Worm (Caenorhabditis elegans) whole organism, mixed stage, embryonic: ENCODE measurements around the gene bath-27.

Experiments
- M03D4.4 ChIP-seq: sonication (generic microtip); optimal IDR thresholded peaks from 2 replicates; lab custom pipeline; 2017; ENCODE audit warnings: mild to moderate bottlenecking, missing genetic modification characterization, missing compliant biosample characterization
- bed-3 ChIP-seq: fragments of 200-800 bp; sonication (Bioruptor generic); optimal IDR thresholded peaks from 3 replicates; lab custom pipeline; 2018; ENCODE audit warnings: mild to moderate bottlenecking, missing genetic modification characterization, moderate library complexity, missing compliant biosample characterization
- ceh-43 ChIP-seq: fragments of 200-800 bp; sonication (Bioruptor generic); optimal IDR thresholded peaks from 2 replicates; lab custom pipeline; 2018; ENCODE audit warnings: mild to moderate bottlenecking, missing genetic modification characterization, moderate library complexity, missing compliant biosample characterization
- ceh-83 ChIP-seq: fragments of 200-800 bp; sonication (Bioruptor generic); optimal IDR thresholded peaks from 2 replicates; lab custom pipeline; 2018; ENCODE audit warnings: mild to moderate bottlenecking, missing genetic modification characterization, missing compliant biosample characterization
- ces-1 ChIP-seq: fragments of 150-350 bp; optimal IDR thresholded peaks from 2 replicates; lab custom pipeline; 2014; ENCODE audit warnings: missing biosample characterization, missing genetic modification reagents, missing genetic modification characterization
- cnd-1 ChIP-seq: fragments of 200-800 bp; sonication (Bioruptor generic); optimal IDR thresholded peaks from 2 replicates; lab custom pipeline; 2018; ENCODE audit warnings: mild to moderate bottlenecking, missing genetic modification characterization, missing compliant biosample characterization
- drap-1 ChIP-seq: fragments of 200-800 bp; sonication (Bioruptor generic); optimal IDR thresholded peaks from 3 replicates; lab custom pipeline; 2018; ENCODE audit warnings: mild to moderate bottlenecking, missing genetic modification characterization, missing compliant biosample characterization
- elt-3 ChIP-seq: fragments of 150-350 bp; optimal IDR thresholded peaks from 2 replicates; lab custom pipeline; 2014; ENCODE audit warnings: missing biosample characterization, missing genetic modification characterization
- hlh-1 ChIP-seq: fragments of 150-350 bp; optimal IDR thresholded peaks from 2 replicates; lab custom pipeline; 2014; ENCODE audit warnings: missing biosample characterization, missing genetic modification reagents, missing genetic modification characterization
- lin-13 ChIP-seq: fragments of 150-350 bp; optimal IDR thresholded peaks from 2 replicates; lab custom pipeline; 2014; ENCODE audit warnings: missing biosample characterization, missing genetic modification characterization
- lsy-2 ChIP-seq: fragments of 150-350 bp; optimal IDR thresholded peaks from 2 replicates; lab custom pipeline; 2014; ENCODE audit warnings: missing biosample characterization, missing genetic modification characterization
- mab-5 ChIP-seq: fragments of 150-350 bp; optimal IDR thresholded peaks from 2 replicates; lab custom pipeline; 2014; ENCODE audit warnings: missing biosample characterization, missing genetic modification characterization
- mep-1 ChIP-seq: fragments of 150-350 bp; optimal IDR thresholded peaks from 2 replicates; lab custom pipeline; 2017; ENCODE audit warnings: missing biosample characterization, missing genetic modification reagents, missing genetic modification characterization, inconsistent platforms
- mls-2 ChIP-seq: sonication (generic microtip); optimal IDR thresholded peaks from 2 replicates; lab custom pipeline; 2016; ENCODE audit warnings: mild to moderate bottlenecking, missing genetic modification characterization, moderate library complexity, missing compliant biosample characterization
- nhr-12 ChIP-seq: fragments of 150-350 bp; optimal IDR thresholded peaks from 2 replicates; lab custom pipeline; 2014; ENCODE audit warnings: missing biosample characterization, missing genetic modification characterization
- nhr-2 ChIP-seq: fragments of 150-350 bp; optimal IDR thresholded peaks from 2 replicates; lab custom pipeline; 2014; ENCODE audit warnings: missing biosample characterization, missing genetic modification characterization
- nhr-237 ChIP-seq: fragments of 150-350 bp; optimal IDR thresholded peaks from 2 replicates; lab custom pipeline; 2014; ENCODE audit warnings: missing biosample characterization, missing genetic modification characterization
- nhr-28 ChIP-seq: fragments of 150-350 bp; optimal IDR thresholded peaks from 2 replicates; lab custom pipeline; 2014; ENCODE audit warnings: missing biosample characterization, missing genetic modification characterization
- nhr-76 ChIP-seq: sonication (generic microtip); optimal IDR thresholded peaks from 2 replicates; lab custom pipeline; 2017; ENCODE audit warnings: missing biosample characterization, missing genetic modification characterization
- pha-4 ChIP-seq: fragments of 150-350 bp; optimal IDR thresholded peaks from 2 replicates; lab custom pipeline; 2018; ENCODE audit warnings: missing biosample characterization, missing genetic modification reagents, missing genetic modification characterization
- snpc-4 ChIP-seq: fragments of 150-350 bp; optimal IDR thresholded peaks from 2 replicates; lab custom pipeline; 2014; ENCODE audit warnings: missing biosample characterization, missing genetic modification characterization
- sptf-1 ChIP-seq: sonication (generic microtip); optimal IDR thresholded peaks from 2 replicates; lab custom pipeline; 2017; ENCODE audit warnings: mild to moderate bottlenecking, missing genetic modification characterization, moderate library complexity, missing compliant biosample characterization
- tbx-8 ChIP-seq: fragments of 200-800 bp; sonication (Bioruptor generic); optimal IDR thresholded peaks from 2 replicates; lab custom pipeline; 2018; ENCODE audit warnings: mild to moderate bottlenecking, missing genetic modification characterization, moderate library complexity, missing compliant biosample characterization
- unc-120 ChIP-seq: sonication (generic microtip); optimal IDR thresholded peaks from 2 replicates; lab custom pipeline; 2017; ENCODE audit warnings: missing genetic modification characterization, missing compliant biosample characterization; ENCODE audit not compliant: poor library complexity, severe bottlenecking
- unc-39 ChIP-seq: fragments of 150-350 bp; optimal IDR thresholded peaks from 2 replicates; lab custom pipeline; 2014; ENCODE audit warnings: missing biosample characterization, missing genetic modification characterization
- unc-62 ChIP-seq: fragments of 150-350 bp; optimal IDR thresholded peaks from 2 replicates; lab custom pipeline; 2014; ENCODE audit warnings: missing biosample characterization, missing genetic modification reagents, missing genetic modification characterization
- zip-8 ChIP-seq: fragments of 150-350 bp; optimal IDR thresholded peaks from 2 replicates; lab custom pipeline; 2014; ENCODE audit warnings: missing biosample characterization, missing genetic modification characterization
- ztf-11 ChIP-seq: fragments of 150-350 bp; optimal IDR thresholded peaks from 2 replicates; lab custom pipeline; 2014; ENCODE audit warnings: missing biosample characterization, missing genetic modification characterization

Gene bath-27

DNA sequence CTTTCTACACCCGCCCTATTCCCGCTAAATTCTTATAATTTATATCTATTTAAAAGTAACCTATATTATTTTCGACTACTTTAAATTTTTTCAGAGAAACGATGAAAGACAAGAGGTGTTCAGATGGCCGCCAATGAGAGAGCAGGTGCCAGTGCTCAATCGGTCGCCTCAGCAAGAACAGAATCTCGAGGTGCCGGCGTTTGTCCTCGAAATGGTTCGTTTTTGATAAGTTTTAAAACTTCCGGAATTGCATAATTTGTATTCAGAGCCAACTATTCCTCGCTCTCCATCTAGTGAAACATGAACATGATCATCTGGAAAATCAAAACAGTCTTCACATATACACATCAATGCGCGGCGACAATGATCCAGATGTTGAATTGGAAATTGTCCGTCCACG lies 12.1 kb downstream of the bath-27 start, which contains the start of gene bath-23:
TSS of gene bath-23 (plus strand) at position 301 of the 400 bp plus-strand sequence.
- TF ChIP-seq ceh-83 (no peak), drap-1 (GFP tag; lab: Kevin White, UChicago) (no peak), pha-4 (tag; lab: Kevin White, UChicago) (no peak), nhr-12 (no peak), unc-120 (tag; lab: Kevin White, UChicago) (no peak), sptf-1 (tag; lab: Kevin White, UChicago) (no peak), unc-62 (GFP tag; lab: Kevin White, UChicago) (no peak), ztf-11 (no peak), nhr-2 (no peak), tbx-8 (no peak), M03D4.4 (tag; lab: Kevin White, UChicago) (no peak), nhr-28 (tag; lab: Kevin White, UChicago) (no peak), nhr-76 (tag; lab: Kevin White, UChicago) (no peak), cnd-1 (no peak), mep-1 (tag; lab: Kevin White, UChicago) (no peak), hlh-1 (tag; lab: Kevin White, UChicago) (no peak)

DNA sequence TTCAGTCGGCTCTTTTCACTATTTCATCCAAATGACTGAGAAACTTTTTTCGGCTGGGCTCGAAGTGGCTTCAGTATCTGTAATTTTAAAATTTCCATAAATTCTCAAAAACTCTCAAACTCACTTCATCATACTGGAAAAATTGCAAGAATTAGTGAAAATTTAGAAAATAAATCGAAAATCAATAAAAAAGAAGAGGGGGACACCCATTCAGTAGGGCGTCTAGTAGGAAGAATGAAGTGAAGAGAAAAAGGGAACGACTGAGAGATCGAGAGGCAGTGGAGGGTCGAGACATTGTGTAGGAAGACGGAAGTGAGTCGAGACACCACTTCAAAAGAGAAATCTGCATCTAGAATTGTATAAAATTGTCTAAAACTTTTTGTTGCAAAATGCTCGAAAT lies 14.9 kb downstream of the bath-27 start:
- no peak for TF ChIP-seq sptf-1 (tag; lab: Kevin White, UChicago)
- peak; percentile 77 for TF ChIP-seq ces-1

DNA sequence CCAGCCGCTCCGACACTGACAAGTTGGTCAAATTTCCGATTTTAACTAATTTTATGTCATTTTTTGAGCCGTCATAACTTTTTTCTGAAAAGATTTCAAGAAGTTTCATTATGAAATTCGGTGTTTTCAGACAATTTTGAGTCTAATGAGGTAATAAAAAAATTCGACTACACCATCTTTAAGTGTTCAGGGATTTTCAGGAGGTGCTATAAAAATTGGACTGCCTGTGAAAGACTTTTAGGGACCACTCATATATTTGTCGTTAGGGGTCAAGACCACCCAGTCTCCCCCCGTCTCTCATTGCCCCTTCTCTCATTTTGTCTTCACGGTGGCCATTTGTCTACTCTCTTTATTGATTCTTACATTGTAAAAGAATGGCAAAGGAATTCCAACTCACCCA lies 15.8 kb downstream of the bath-27 start, which contains the start of gene bath-10:
TSS of gene bath-10 (plus strand) at position 301 of the 400 bp plus-strand sequence.
- TF ChIP-seq nhr-2: peak; percentile 22
- no peak for TF ChIP-seq zip-8
- TF ChIP-seq mls-2 (tag; lab: Kevin White, UChicago): no peak

DNA sequence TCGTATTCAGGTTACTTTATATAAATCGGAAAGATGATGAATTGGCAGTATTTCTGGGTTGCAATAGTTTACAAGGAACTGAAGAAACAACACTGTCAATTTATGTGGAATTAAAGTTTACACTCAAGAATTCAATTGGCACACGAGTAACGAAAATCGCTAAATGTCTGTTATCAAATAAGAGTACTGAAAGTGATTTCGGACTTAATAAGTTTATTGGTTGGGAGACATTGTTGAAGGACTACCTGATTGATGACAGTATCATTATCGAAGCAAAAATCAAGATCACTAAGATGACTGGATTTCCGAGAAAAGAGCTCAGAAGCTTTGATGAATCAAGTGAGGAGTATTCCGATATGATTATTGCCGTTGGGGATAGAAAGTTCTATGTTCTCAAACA lies 16.4 kb downstream of the bath-27 start:
- no peak for TF ChIP-seq elt-3 (tag; lab: Kevin White, UChicago)

DNA sequence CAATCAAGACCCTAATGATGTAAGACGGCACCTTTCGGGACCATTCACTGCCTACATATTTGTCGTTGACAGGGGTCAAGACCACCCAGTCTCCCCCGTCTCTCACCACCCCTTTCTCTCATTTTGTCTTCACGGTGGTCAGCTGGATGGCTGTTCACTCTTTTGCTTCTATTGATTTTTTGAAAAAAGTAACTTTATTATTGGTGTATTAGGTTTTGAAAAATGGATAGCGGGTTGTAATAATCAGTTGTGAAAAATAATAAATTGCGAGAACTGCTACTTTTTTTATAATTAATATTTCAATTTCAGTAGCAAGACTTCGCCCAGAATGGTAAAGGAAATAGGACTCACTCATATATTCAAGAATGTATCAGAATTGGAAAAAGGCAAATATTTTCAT lies 17.9 kb downstream of the bath-27 start, which contains the start of gene bath-9:
TSS of gene bath-9 (plus strand) at position 301 of the 400 bp plus-strand sequence.
- TF ChIP-seq nhr-2 (peak; percentile 8), lin-13 (tag; lab: Kevin White, UChicago) (no peak)

ce11 chrII:3378275-3378674 lies 19.3 kb downstream of the bath-27 start, which contains the start of gene Y49F6C.2:
Gene Y49F6C.2 (plus strand): TSS chrII:3378575.
- TF ChIP-seq ceh-43 (GFP tag; lab: Kevin White, UChicago) (no peak), snpc-4 (tag; lab: Kevin White, UChicago) (no peak), nhr-237 (tag; lab: Kevin White, UChicago) (no peak), bed-3 (no peak), ces-1 (no peak), unc-62 (GFP tag; lab: Kevin White, UChicago) (no peak), mab-5 (tag; lab: Kevin White, UChicago) (no peak)

DNA sequence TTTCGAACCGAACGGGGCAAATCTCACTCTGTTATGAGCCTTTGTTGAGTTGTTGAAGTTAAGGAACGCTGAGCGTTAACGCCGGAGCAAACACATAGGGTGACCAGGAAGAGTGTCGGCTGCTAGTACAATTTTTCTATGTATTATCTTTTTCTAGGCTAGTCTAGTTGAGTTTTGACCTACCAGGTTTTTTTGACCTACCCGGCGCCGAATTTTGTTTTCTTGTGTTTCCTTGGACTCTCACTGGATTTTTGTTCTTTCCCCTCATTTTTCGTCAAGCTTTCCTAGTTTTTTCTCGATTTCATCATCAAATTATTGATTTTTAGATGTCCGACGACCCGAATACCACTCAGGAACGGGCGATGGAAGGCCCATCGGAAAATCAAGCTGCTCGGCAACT lies 22.6 kb downstream of the bath-27 start, which contains the start of gene T06D4.1:
TSS of gene T06D4.1 (plus strand) at position 321 of the 400 bp plus-strand sequence.
- no peak for TF ChIP-seq tbx-8
- TF ChIP-seq bed-3: no peak
- no peak for TF ChIP-seq unc-39 (tag; lab: Kevin White, UChicago)

- no peak for TF ChIP-seq lsy-2 (tag; lab: Kevin White, UChicago)
- no peak for TF ChIP-seq cnd-1
- no peak for TF ChIP-seq zip-8
- no peak for TF ChIP-seq ceh-43 (GFP tag; lab: Kevin White, UChicago)
- no peak for TF ChIP-seq unc-39 (tag; lab: Kevin White, UChicago)
- TF ChIP-seq lin-13 (tag; lab: Kevin White, UChicago): no peak
- no peak for TF ChIP-seq unc-62 (GFP tag; lab: Kevin White, UChicago)
- no peak for TF ChIP-seq snpc-4 (tag; lab: Kevin White, UChicago)
- no peak for TF ChIP-seq hlh-1 (tag; lab: Kevin White, UChicago)
- TF ChIP-seq ces-1: no peak
- no peak for TF ChIP-seq pha-4 (tag; lab: Kevin White, UChicago)
- no peak for TF ChIP-seq mls-2 (tag; lab: Kevin White, UChicago)
- TF ChIP-seq nhr-28 (tag; lab: Kevin White, UChicago): no peak
- TF ChIP-seq nhr-12: no peak
- no peak for TF ChIP-seq nhr-76 (tag; lab: Kevin White, UChicago)
These were observed 24.2 kb downstream of the bath-27 start for ce11 chrII:3383116-3383515.
